Worm (Caenorhabditis elegans) whole organism, young adult: Measurements from ENCODE around the gene Y40B10A.9.

Source experiments
- Y53F4B.3 ChIP-seq: fragments of 200-800 bp; sonication (Bioruptor generic); IDR thresholded peaks from 2 replicates; pipeline ENCODE4 v1.3.6; 2022; ENCODE audit warnings: missing genetic modification reagents, missing genetic modification characterization, missing compliant biosample characterization
- hrde-1 ChIP-seq: sonication (generic microtip); optimal IDR thresholded peaks from 2 replicates; lab custom pipeline; 2016; ENCODE audit warnings: missing genetic modification characterization, mild to moderate bottlenecking, missing compliant biosample characterization, moderate library complexity, missing genotype, missing genetic modification reagents, borderline replicate concordance
- madf-10 ChIP-seq: sonication (generic microtip); optimal IDR thresholded peaks from 2 replicates; lab custom pipeline; 2016; ENCODE audit warnings: mild to moderate bottlenecking, missing genetic modification characterization, missing compliant biosample characterization

DNA sequence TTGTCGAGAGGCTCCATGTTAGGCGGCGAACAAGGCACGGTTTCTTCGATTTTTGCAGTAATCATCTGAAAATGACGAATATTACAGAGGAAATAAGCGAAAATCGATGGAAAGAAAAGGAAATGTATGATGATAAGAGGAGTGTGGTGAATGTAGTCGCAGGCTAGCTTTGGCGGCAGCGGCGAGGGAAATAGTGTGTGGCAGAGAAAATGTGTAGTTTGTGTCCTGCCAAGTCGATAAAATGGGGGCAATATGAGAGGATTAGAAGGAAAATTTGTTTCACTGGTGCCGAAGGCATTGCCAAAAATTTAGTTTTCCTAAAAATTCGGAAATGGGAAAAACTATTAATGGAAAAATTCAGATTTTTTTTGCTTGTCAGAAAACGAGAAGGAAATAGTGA lies 5.9 kb downstream of the Y40B10A.9 start, which contains the start of gene nhr-86:
- TF ChIP-seq hrde-1 (no peak), Y53F4B.3 (GFP tag; lab: Robert Waterston, UW) (no peak), madf-10 (tag; lab: Kevin White, UChicago) (no peak)
